ENCODE assay signal across 1 worm cellular context in the genomic region with DNA sequence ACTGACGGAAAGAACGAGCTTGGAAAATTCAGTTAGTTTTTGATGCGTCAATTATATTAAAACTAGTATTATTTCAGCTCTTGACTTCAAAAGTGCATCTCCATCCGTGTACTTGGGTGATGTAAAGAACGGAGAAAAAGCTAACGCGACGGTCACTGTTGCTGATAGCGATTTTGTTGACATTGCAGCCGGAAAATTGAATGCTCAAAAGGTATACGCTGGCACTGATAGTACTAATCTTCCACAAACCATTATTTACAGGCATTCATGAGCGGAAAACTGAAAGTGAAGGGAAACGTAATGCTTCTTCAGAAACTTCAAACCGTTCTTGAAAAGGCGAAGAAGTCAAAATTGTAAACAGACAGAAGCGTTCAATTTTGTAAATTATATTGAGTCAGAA.
TF ChIP-seq lines count a peak whose summit lies in the region.

No protein-coding gene starts in this region.

TF ChIP-seq in whole organism, L4 larva, 104 proteins besides CTCF, POLR2A, EP300 and RAD21 (continued from another document):
- TF ChIP-seq ceh-44 (GFP tag; IDR thresholded peaks at IDR 0.05; lab: Robert Waterston, UW) (no peak), egl-43 (GFP tag; IDR thresholded peaks at IDR 0.05; lab: Robert Waterston, UW) (no peak), pqm-1 (tag; optimal IDR thresholded peaks at IDR 0.05; lab: Kevin White, UChicago) (peak; percentile 72), snpc-4 (tag; optimal IDR thresholded peaks at IDR 0.05; lab: Kevin White, UChicago) (no peak), egl-27 (tag; optimal IDR thresholded peaks at IDR 0.05; lab: Kevin White, UChicago) (no peak), dmd-8 (GFP tag; IDR thresholded peaks at IDR 0.05; lab: Robert Waterston, UW) (no peak), php-3 (GFP tag; IDR thresholded peaks at IDR 0.05; lab: Robert Waterston, UW) (no peak), nhr-11 (tag; optimal IDR thresholded peaks at IDR 0.05; lab: Kevin White, UChicago) (no peak), T26A8.4 (GFP tag; IDR thresholded peaks at IDR 0.05; lab: Robert Waterston, UW) (no peak), F37D6.2 (tag; optimal IDR thresholded peaks at IDR 0.05; lab: Kevin White, UChicago) (no peak), spr-1 (tag; optimal IDR thresholded peaks at IDR 0.05; lab: Kevin White, UChicago) (no peak), ceh-62 (tag; optimal IDR thresholded peaks at IDR 0.05; lab: Kevin White, UChicago) (no peak), arid-1 (GFP tag; conservative IDR thresholded peaks at IDR 0.05; lab: Robert Waterston, UW) (no peak), nhr-42 (GFP tag; IDR thresholded peaks at IDR 0.05; lab: Robert Waterston, UW) (no peak), F44E2.7 (GFP tag; IDR thresholded peaks at IDR 0.05; lab: Robert Waterston, UW) (no peak), saeg-2 (GFP tag; IDR thresholded peaks at IDR 0.05; lab: Robert Waterston, UW) (no peak), unc-39 (tag; optimal IDR thresholded peaks at IDR 0.05; lab: Kevin White, UChicago) (no peak), D1046.2 (GFP tag; IDR thresholded peaks at IDR 0.05; lab: Robert Waterston, UW) (no peak), daf-16 (GFP tag; optimal IDR thresholded peaks at IDR 0.05; lab: Kevin White, UChicago) (no peak), daf-16 (tag; optimal IDR thresholded peaks at IDR 0.05; lab: Kevin White, UChicago) (peak; percentile 95), hif-1 (tag; optimal IDR thresholded peaks at IDR 0.05; lab: Kevin White, UChicago) (no peak), dmd-6 (GFP tag; IDR thresholded peaks at IDR 0.05; lab: Robert Waterston, UW) (peak; percentile 38; the same call in 1 of the 2 replicates), aly-2 (tag; optimal IDR thresholded peaks at IDR 0.05; lab: Kevin White, UChicago) (no peak), zfp-2 (tag; optimal IDR thresholded peaks at IDR 0.05; lab: Kevin White, UChicago) (no peak), vab-7 (GFP tag; IDR thresholded peaks at IDR 0.05; lab: Robert Waterston, UW) (no peak), Y5F2A.4 (GFP tag; optimal IDR thresholded peaks at IDR 0.05; lab: Kevin White, UChicago) (no peak), cey-2 (tag; optimal IDR thresholded peaks at IDR 0.05; lab: Kevin White, UChicago; ENCODE audit: borderline replicate concordance, insufficient read depth) (no peak)
